Worm (Caenorhabditis elegans): ENCODE measurements around the gene clec-52.

clec-52 gene

ce11 chrIV:8151721-8152120 lies 16.8 kb downstream of the clec-52 start (continued):
- no peak for TF ChIP-seq egrh-3 (GFP tag; IDR thresholded peaks at IDR 0.05)
- no peak for TF ChIP-seq cebp-1 (GFP tag; IDR thresholded peaks at IDR 0.05)
- peak; percentile 65 for TF ChIP-seq cebp-1 (tag; optimal IDR thresholded peaks at IDR 0.05)
- TF ChIP-seq somi-1 (GFP tag; optimal IDR thresholded peaks at IDR 0.05), result no peak
- TF ChIP-seq snpc-3.4 (tag; optimal IDR thresholded peaks at IDR 0.05), result no peak
- no peak for TF ChIP-seq lir-1 (GFP tag; conservative IDR thresholded peaks at IDR 0.05)
- no peak for TF ChIP-seq akir-1 (GFP tag; optimal IDR thresholded peaks at IDR 0.05)
- no peak for TF ChIP-seq snpc-1.1 (tag; optimal IDR thresholded peaks at IDR 0.05; ENCODE audit: insufficient read depth)
- TF ChIP-seq F52B5.7 (tag; optimal IDR thresholded peaks at IDR 0.05), result no peak

ce11 chrIV:8148494-8148893 lies 20.1 kb downstream of the clec-52 start, which contains the start of gene pmk-1:
Gene pmk-1, plus strand, starts transcription at chrIV:8148794.
- TF ChIP-seq snpc-3.4 (tag; optimal IDR thresholded peaks at IDR 0.05) (no peak), mel-28 (tag; optimal IDR thresholded peaks at IDR 0.05; ENCODE audit: borderline replicate concordance) (no peak), nfya-2 (GFP tag; IDR thresholded peaks at IDR 0.05) (no peak), Y95B8A.8 (GFP tag; IDR thresholded peaks at IDR 0.05) (no peak), sdz-38 (tag; optimal IDR thresholded peaks at IDR 0.05) (no peak), D2030.7 (GFP tag; IDR thresholded peaks at IDR 0.05) (no peak), Y79H2A.3 (GFP tag; conservative IDR thresholded peaks at IDR 0.05) (no peak), ztf-18 (tag; optimal IDR thresholded peaks at IDR 0.05) (no peak), B0261.1 (tag; optimal IDR thresholded peaks at IDR 0.05) (no peak), F33H1.4 (GFP tag; IDR thresholded peaks at IDR 0.05) (no peak), rec-8 (tag; optimal IDR thresholded peaks at IDR 0.05) (no peak), dpff-1 (tag; optimal IDR thresholded peaks at IDR 0.05) (no peak), xnd-1 (tag; optimal IDR thresholded peaks at IDR 0.05) (no peak), nhr-179 (tag; optimal IDR thresholded peaks at IDR 0.05) (no peak), lin-40 (tag; optimal IDR thresholded peaks at IDR 0.05) (no peak), ztf-3 (GFP tag; optimal IDR thresholded peaks at IDR 0.05) (no peak)

DNA sequence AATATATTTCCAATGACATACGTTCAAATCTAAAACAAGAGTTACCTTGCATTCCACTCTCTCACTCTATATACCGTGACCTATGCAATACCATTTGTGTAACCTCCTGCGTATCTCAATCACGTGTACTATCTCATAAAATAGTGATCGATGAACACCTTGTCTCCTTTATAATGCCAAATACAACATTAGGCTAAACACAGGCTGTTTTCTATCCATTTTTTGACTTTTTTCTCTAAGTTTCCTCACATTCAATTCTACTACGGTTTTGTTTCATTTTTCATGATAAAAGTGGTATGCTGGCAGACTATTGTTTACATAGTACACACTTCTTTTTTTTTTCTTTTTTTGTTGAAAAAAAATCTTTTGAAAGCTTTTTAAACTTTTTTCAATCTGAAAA lies 22.3 kb downstream of the clec-52 start:
- TF ChIP-seq B0019.2 (GFP tag; conservative IDR thresholded peaks at IDR 0.05), result no peak
- TF ChIP-seq rcor-1 (GFP tag; IDR thresholded peaks at IDR 0.05), result no peak
- TF ChIP-seq Y53G8AR.9 (GFP tag; conservative IDR thresholded peaks at IDR 0.05), result no peak
- TF ChIP-seq hmg-1.2 (GFP tag; IDR thresholded peaks at IDR 0.05), result peak; percentile 63; the same call in 1 of the 2 replicates
- TF ChIP-seq Y53F4B.3 (GFP tag; IDR thresholded peaks at IDR 0.05), result no peak

DNA sequence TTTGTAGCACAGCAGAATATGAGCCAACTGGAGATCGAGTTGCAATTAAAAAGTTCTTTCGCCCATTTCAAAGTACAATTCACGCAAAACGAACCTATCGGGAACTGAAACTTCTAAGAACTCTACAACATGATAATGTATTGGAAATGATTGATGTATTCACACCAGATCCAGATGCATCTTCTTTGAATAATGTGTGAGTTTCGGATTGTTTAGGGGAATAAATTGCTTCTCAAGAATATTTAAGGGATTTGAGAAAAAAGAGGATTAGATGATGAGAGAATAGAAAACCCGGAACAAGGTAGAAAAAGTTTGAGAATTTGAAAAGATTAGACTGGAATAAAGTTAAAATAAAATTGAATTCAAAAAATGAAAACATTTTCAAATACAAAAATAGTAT lies 24.2 kb downstream of the clec-52 start:
- TF ChIP-seq pha-4 (tag; optimal IDR thresholded peaks at IDR 0.05) (no peak), mel-28 (tag; optimal IDR thresholded peaks at IDR 0.05; ENCODE audit: borderline replicate concordance) (no peak), sea-2 (GFP tag; IDR thresholded peaks at IDR 0.05) (no peak), bed-1 (GFP tag; IDR thresholded peaks at IDR 0.05) (no peak), sptf-2 (GFP tag; optimal IDR thresholded peaks at IDR 0.05) (no peak), him-1 (tag; optimal IDR thresholded peaks at IDR 0.05) (no peak), akir-1 (GFP tag; optimal IDR thresholded peaks at IDR 0.05) (no peak), Y79H2A.3 (GFP tag; conservative IDR thresholded peaks at IDR 0.05) (no peak), ztf-18 (tag; optimal IDR thresholded peaks at IDR 0.05) (no peak), rec-8 (tag; optimal IDR thresholded peaks at IDR 0.05) (no peak), ztf-28 (GFP tag; IDR thresholded peaks at IDR 0.05) (no peak), F49E8.2 (tag; optimal IDR thresholded peaks at IDR 0.05; ENCODE audit: insufficient read depth) (no peak)
